Worm (Caenorhabditis elegans) whole organism, L3 larva: Measurements from ENCODE around the gene H35N09.1.

Experiments
- R02D3.7 ChIP-seq: fragments of 150-350 bp; optimal IDR thresholded peaks from 2 replicates; lab custom pipeline; 2014; ENCODE audit warnings: missing biosample characterization, missing genetic modification characterization
- ZK546.5 ChIP-seq: sonication (generic microtip); optimal IDR thresholded peaks from 2 replicates; lab custom pipeline; 2017; ENCODE audit warnings: missing biosample characterization, missing genetic modification characterization
- aly-2 ChIP-seq: fragments of 150-350 bp; optimal IDR thresholded peaks from 2 replicates; lab custom pipeline; 2014; ENCODE audit warnings: missing biosample characterization, missing genetic modification characterization
- ama-1 ChIP-seq: fragments of 150-350 bp; optimal IDR thresholded peaks from 2 replicates; lab custom pipeline; 2018
- ceh-16 ChIP-seq: sonication (generic microtip); optimal IDR thresholded peaks from 2 replicates; lab custom pipeline; 2017; ENCODE audit warnings: missing biosample characterization, missing genetic modification characterization
- ceh-28 ChIP-seq: fragments of 150-350 bp; optimal IDR thresholded peaks from 2 replicates; lab custom pipeline; 2014; ENCODE audit warnings: missing biosample characterization, missing genetic modification reagents, missing genetic modification characterization
- ceh-82 ChIP-seq: fragments of 150-350 bp; optimal IDR thresholded peaks from 2 replicates; lab custom pipeline; 2014; ENCODE audit warnings: missing biosample characterization, missing genetic modification characterization
- daf-12 ChIP-seq: fragments of 150-350 bp; optimal IDR thresholded peaks from 2 replicates; lab custom pipeline; 2014; ENCODE audit warnings: missing biosample characterization, missing genetic modification reagents, missing genetic modification characterization
- egl-27 ChIP-seq: sonication (generic microtip); optimal IDR thresholded peaks from 4 replicates; lab custom pipeline; 2017; ENCODE audit warnings: missing biosample characterization, missing genetic modification reagents, missing genetic modification characterization
- egl-5 ChIP-seq: fragments of 150-350 bp; optimal IDR thresholded peaks from 2 replicates; lab custom pipeline; 2017; ENCODE audit warnings: missing biosample characterization, missing genetic modification reagents, missing genetic modification characterization, inconsistent platforms
- elt-2 ChIP-seq: sonication (generic microtip); optimal IDR thresholded peaks from 2 replicates; lab custom pipeline; 2016; ENCODE audit warnings: missing genetic modification reagents, mild to moderate bottlenecking, missing genetic modification characterization, missing compliant biosample characterization
- eor-1 ChIP-seq, 2 experiments: fragments of 150-350 bp; optimal IDR thresholded peaks; 2 replicates each; lab custom pipeline; 2014 to 2018; ENCODE audit warnings: missing biosample characterization in 2 of 2, missing genetic modification characterization in 2 of 2
- fos-1 ChIP-seq: fragments of 150-350 bp; optimal IDR thresholded peaks from 2 replicates; lab custom pipeline; 2014; ENCODE audit warnings: missing biosample characterization, missing genetic modification characterization
- hmg-11 ChIP-seq: sonication (generic microtip); optimal IDR thresholded peaks from 2 replicates; lab custom pipeline; 2016; ENCODE audit warnings: missing genetic modification characterization, missing compliant biosample characterization
- jun-1 ChIP-seq: fragments of 150-350 bp; optimal IDR thresholded peaks from 2 replicates; lab custom pipeline; 2014; ENCODE audit warnings: missing biosample characterization, missing genetic modification reagents, missing genetic modification characterization
- lin-15B ChIP-seq: fragments of 150-350 bp; optimal IDR thresholded peaks from 2 replicates; lab custom pipeline; 2014; ENCODE audit warnings: missing biosample characterization, missing genetic modification characterization
- lin-39 ChIP-seq: fragments of 150-350 bp; optimal IDR thresholded peaks from 2 replicates; lab custom pipeline; 2018; ENCODE audit warnings: missing biosample characterization, missing genetic modification reagents, missing genetic modification characterization
- lsy-12 ChIP-seq: sonication (generic microtip); optimal IDR thresholded peaks from 2 replicates; lab custom pipeline; 2016; ENCODE audit warnings: mild to moderate bottlenecking, missing genetic modification characterization, missing compliant biosample characterization
- mdl-1 ChIP-seq: fragments of 150-350 bp; optimal IDR thresholded peaks from 2 replicates; lab custom pipeline; 2014; ENCODE audit warnings: missing biosample characterization, missing genetic modification characterization
- mml-1 ChIP-seq: fragments of 150-350 bp; sonication (generic microtip); optimal IDR thresholded peaks from 3 replicates; lab custom pipeline; 2014; ENCODE audit warnings: missing biosample characterization, missing genetic modification characterization
- nfya-1 ChIP-seq: sonication (generic microtip); optimal IDR thresholded peaks from 2 replicates; lab custom pipeline; 2017; ENCODE audit warnings: missing genetic modification characterization, mild to moderate bottlenecking, missing compliant biosample characterization, antibody characterized with exemption, moderate library complexity; ENCODE audit not compliant: insufficient read depth
- nhr-11 ChIP-seq: fragments of 150-350 bp; optimal IDR thresholded peaks from 2 replicates; lab custom pipeline; 2014; ENCODE audit warnings: missing biosample characterization, missing genetic modification characterization
- nhr-12 ChIP-seq: fragments of 150-350 bp; optimal IDR thresholded peaks from 2 replicates; lab custom pipeline; 2014; ENCODE audit warnings: missing biosample characterization, missing genetic modification characterization
- nhr-23 ChIP-seq: fragments of 150-350 bp; optimal IDR thresholded peaks from 2 replicates; lab custom pipeline; 2014; ENCODE audit warnings: missing biosample characterization, missing genetic modification reagents, missing genetic modification characterization
- nhr-237 ChIP-seq: fragments of 150-350 bp; optimal IDR thresholded peaks from 2 replicates; lab custom pipeline; 2014; ENCODE audit warnings: missing biosample characterization, missing genetic modification characterization
- nhr-25 ChIP-seq: sonication (generic microtip); optimal IDR thresholded peaks from 2 replicates; lab custom pipeline; 2017; ENCODE audit warnings: missing biosample characterization, missing genetic modification characterization
- nhr-28 ChIP-seq: fragments of 150-350 bp; optimal IDR thresholded peaks from 2 replicates; lab custom pipeline; 2014; ENCODE audit warnings: missing biosample characterization, missing genetic modification characterization
- nhr-43 ChIP-seq: sonication (generic microtip); optimal IDR thresholded peaks from 2 replicates; lab custom pipeline; 2016; ENCODE audit warnings: mild to moderate bottlenecking, missing genetic modification characterization, missing compliant biosample characterization; ENCODE audit not compliant: poor library complexity, severe bottlenecking
- nhr-67 ChIP-seq: fragments of 150-350 bp; optimal IDR thresholded peaks from 2 replicates; lab custom pipeline; 2014; ENCODE audit warnings: missing biosample characterization, missing genetic modification characterization
- nhr-76 ChIP-seq: fragments of 150-350 bp; sonication (generic microtip); optimal IDR thresholded peaks from 5 replicates; lab custom pipeline; 2014; ENCODE audit warnings: missing biosample characterization, missing genetic modification characterization
- nhr-77 ChIP-seq: fragments of 150-350 bp; optimal IDR thresholded peaks from 2 replicates; lab custom pipeline; 2014; ENCODE audit warnings: missing biosample characterization, missing genetic modification characterization
- pha-4 ChIP-seq: fragments of 150-350 bp; optimal IDR thresholded peaks from 2 replicates; lab custom pipeline; 2014; ENCODE audit warnings: missing biosample characterization, missing genetic modification reagents, missing genetic modification characterization
- pqm-1 ChIP-seq: fragments of 150-350 bp; optimal IDR thresholded peaks from 2 replicates; lab custom pipeline; 2017; ENCODE audit warnings: missing biosample characterization, missing genetic modification characterization, inconsistent platforms
- skn-1 ChIP-seq: fragments of 150-350 bp; optimal IDR thresholded peaks from 2 replicates; lab custom pipeline; 2014; ENCODE audit warnings: missing biosample characterization, missing genetic modification characterization
- snpc-4 ChIP-seq: fragments of 150-350 bp; optimal IDR thresholded peaks from 2 replicates; lab custom pipeline; 2014; ENCODE audit warnings: missing biosample characterization, missing genetic modification characterization
- tbx-2 ChIP-seq: sonication (generic microtip); optimal IDR thresholded peaks from 2 replicates; lab custom pipeline; 2016; ENCODE audit warnings: mild to moderate bottlenecking, missing genetic modification characterization, missing compliant biosample characterization
- unc-62 ChIP-seq: fragments of 150-350 bp; sonication (generic microtip); optimal IDR thresholded peaks from 4 replicates; lab custom pipeline; 2014; ENCODE audit warnings: missing biosample characterization, missing genetic modification reagents, missing genetic modification characterization
- zag-1 ChIP-seq: fragments of 150-350 bp; optimal IDR thresholded peaks from 2 replicates; lab custom pipeline; 2014; ENCODE audit warnings: missing biosample characterization, missing genetic modification characterization
- ztf-4 ChIP-seq: fragments of 150-350 bp; optimal IDR thresholded peaks from 2 replicates; lab custom pipeline; 2014; ENCODE audit warnings: missing biosample characterization, missing genetic modification characterization

H35N09.1 gene

ce11 chrX:8646997-8647396, 41.9 kb downstream of the H35N09.1 start, which contains the start of gene F12D9.2:
F12D9.2 (minus strand) TSS chrX:8647097.
- TF ChIP-seq nhr-23 (tag; lab: Kevin White, UChicago) (no peak), ama-1 (lab: Kevin White, UChicago) (no peak), nhr-76 (no peak), nhr-77 (tag; lab: Kevin White, UChicago) (no peak), mdl-1 (tag; lab: Kevin White, UChicago) (no peak), eor-1 (tag; optimal IDR thresholded peaks at IDR 0.05; lab: Kevin White, UChicago) (no peak), nhr-67 (no peak), ztf-4 (no peak), daf-12 (tag; lab: Kevin White, UChicago) (no peak), jun-1 (no peak), zag-1 (tag; lab: Kevin White, UChicago) (no peak), lin-15B (tag; lab: Kevin White, UChicago) (no peak)

- no peak for TF ChIP-seq nhr-28 (tag; lab: Kevin White, UChicago)
- TF ChIP-seq R02D3.7 (tag; lab: Kevin White, UChicago), result no peak
- no peak for TF ChIP-seq snpc-4 (tag; lab: Kevin White, UChicago)
- no peak for TF ChIP-seq nhr-25 (tag; lab: Kevin White, UChicago)
- no peak for TF ChIP-seq unc-62
- no peak for TF ChIP-seq egl-5 (tag; lab: Kevin White, UChicago)
- TF ChIP-seq pqm-1 (tag; lab: Kevin White, UChicago), result no peak
- TF ChIP-seq nhr-77 (tag; lab: Kevin White, UChicago), result no peak
- TF ChIP-seq lsy-12 (tag; lab: Kevin White, UChicago), result no peak
- TF ChIP-seq nhr-11 (tag; lab: Kevin White, UChicago), result no peak
- TF ChIP-seq fos-1, result no peak
- TF ChIP-seq mdl-1 (tag; lab: Kevin White, UChicago), result no peak
- TF ChIP-seq skn-1 (tag; lab: Kevin White, UChicago), result no peak
- no peak for TF ChIP-seq ama-1 (lab: Kevin White, UChicago)
- TF ChIP-seq aly-2 (tag; lab: Kevin White, UChicago), result no peak
- no peak for TF ChIP-seq mml-1 (tag; lab: Kevin White, UChicago)
- no peak for TF ChIP-seq ceh-82 (tag; lab: Kevin White, UChicago)
- no peak for TF ChIP-seq ceh-16 (tag; lab: Kevin White, UChicago)
Observed at ce11 chrX:8648582-8648981, 43.4 kb downstream of the H35N09.1 start.

ce11 chrX:8650535-8650934, 45.4 kb downstream of the H35N09.1 start:
- TF ChIP-seq R02D3.7 (tag; lab: Kevin White, UChicago) (no peak), ama-1 (lab: Kevin White, UChicago) (no peak), ceh-28 (tag; lab: Kevin White, UChicago) (no peak), nhr-12 (tag; lab: Kevin White, UChicago) (no peak), nhr-11 (tag; lab: Kevin White, UChicago) (no peak), nhr-23 (tag; lab: Kevin White, UChicago) (peak; percentile 10), nhr-43 (tag; lab: Kevin White, UChicago) (peak; percentile 9), elt-2 (tag; lab: Kevin White, UChicago) (peak; percentile 17), snpc-4 (tag; lab: Kevin White, UChicago) (no peak), pha-4 (no peak), tbx-2 (no peak), ceh-16 (tag; lab: Kevin White, UChicago) (no peak), egl-27 (no peak), nfya-1 (tag; lab: Kevin White, UChicago) (peak; percentile 9), skn-1 (tag; lab: Kevin White, UChicago) (no peak), nhr-67 (no peak), daf-12 (tag; lab: Kevin White, UChicago) (no peak), ZK546.5 (tag; lab: Kevin White, UChicago) (no peak), ceh-82 (tag; lab: Kevin White, UChicago) (no peak), nhr-237 (tag; lab: Kevin White, UChicago) (no peak), hmg-11 (tag; lab: Kevin White, UChicago) (no peak), lin-39 (no peak)
